Fruit fly (Drosophila melanogaster): Measurements from ENCODE around the gene CG15025.

The CG15025 gene

dm6 chr3R:19460409-19461217 lies 30.3 kb downstream of the CG15025 start, which contains the start of gene Dys (continued):
- TF ChIP-seq CG3281 (GFP tag; optimal IDR thresholded peaks at IDR 0.05): peak; percentile 87
- TF ChIP-seq CG18764 (GFP tag; optimal IDR thresholded peaks at IDR 0.05): peak; percentile 74
- peak; percentile 71 for TF ChIP-seq CG2875 (GFP tag; optimal IDR thresholded peaks at IDR 0.05)
- TF ChIP-seq CG16779 (GFP tag; IDR thresholded peaks at IDR 0.05): peak; percentile 65; the same call in 1 of the 2 replicates
- no peak for TF ChIP-seq CG14965 (GFP tag; optimal IDR thresholded peaks at IDR 0.05; ENCODE audit: borderline replicate concordance)
- TF ChIP-seq phol (tag; optimal IDR thresholded peaks at IDR 0.05): peak; percentile 89
- TF ChIP-seq GATAe (GFP tag; conservative IDR thresholded peaks at IDR 0.05): peak; percentile 73; the same call in 1 of the 2 replicates
- peak; percentile 56 for TF ChIP-seq da (GFP tag; optimal IDR thresholded peaks at IDR 0.05)
- TF ChIP-seq ind (GFP tag; optimal IDR thresholded peaks at IDR 0.05): peak; percentile 90
- TF ChIP-seq Gsc (GFP tag; IDR thresholded peaks at IDR 0.05): no peak
- TF ChIP-seq amos (GFP tag; IDR thresholded peaks at IDR 0.05; ENCODE audit: partially characterized antibody): no peak
- peak; percentile 62 for TF ChIP-seq chn (GFP tag; optimal IDR thresholded peaks at IDR 0.05)
- TF ChIP-seq ac (GFP tag; optimal IDR thresholded peaks at IDR 0.05): no peak
- TF ChIP-seq Dad (GFP tag; optimal IDR thresholded peaks at IDR 0.05): peak; percentile 68
- TF ChIP-seq sna (GFP tag; IDR thresholded peaks at IDR 0.05; ENCODE audit: partially characterized antibody): no peak
- TF ChIP-seq br (optimal IDR thresholded peaks at IDR 0.05): no peak
- TF ChIP-seq CG2129 (GFP tag; IDR thresholded peaks at IDR 0.05; ENCODE audit: partially characterized antibody): no peak
- TF ChIP-seq nerfin-1 (tag; optimal IDR thresholded peaks at IDR 0.05): peak; percentile 86
- TF ChIP-seq Hmx (GFP tag; optimal IDR thresholded peaks at IDR 0.05): peak; percentile 75
- TF ChIP-seq Tbp (GFP tag; optimal IDR thresholded peaks at IDR 0.05): no peak
- no peak for TF ChIP-seq CG14860 (GFP tag; IDR thresholded peaks at IDR 0.05; ENCODE audit: partially characterized antibody)
- TF ChIP-seq peb (GFP tag; IDR thresholded peaks at IDR 0.05): peak; percentile 68; the same call in 1 of the 2 replicates
- TF ChIP-seq Camta (GFP tag; optimal IDR thresholded peaks at IDR 0.05): peak; percentile 82
- TF ChIP-seq CG6765 (GFP tag; optimal IDR thresholded peaks at IDR 0.05): peak; percentile 53
- TF ChIP-seq BtbVII (GFP tag; optimal IDR thresholded peaks at IDR 0.05): peak; percentile 86
- TF ChIP-seq dmrt11E (tag; optimal IDR thresholded peaks at IDR 0.05): peak; percentile 86
- peak; percentile 79 for TF ChIP-seq CG18619 (GFP tag; optimal IDR thresholded peaks at IDR 0.05)
- TF ChIP-seq sens (GFP tag): peak; percentile 98
- TF ChIP-seq exex (tag; optimal IDR thresholded peaks at IDR 0.05): peak; percentile 93
- no peak for TF ChIP-seq CG10431 (GFP tag; optimal IDR thresholded peaks at IDR 0.05)
- TF ChIP-seq sisA (GFP tag; IDR thresholded peaks at IDR 0.05): no peak
- peak; percentile 77 for TF ChIP-seq odd (GFP tag; optimal IDR thresholded peaks at IDR 0.05)
- TF ChIP-seq dimm (GFP tag; IDR thresholded peaks at IDR 0.05): peak; percentile 40; the same call in 1 of the 2 replicates
- TF ChIP-seq gcm2 (GFP tag; optimal IDR thresholded peaks at IDR 0.05): peak; percentile 66
- TF ChIP-seq CG17912 (GFP tag; optimal IDR thresholded peaks at IDR 0.05): no peak
- no peak for TF ChIP-seq cad (GFP tag; optimal IDR thresholded peaks at IDR 0.05)
- peak; percentile 44 for TF ChIP-seq HmgD (GFP tag; optimal IDR thresholded peaks at IDR 0.05)
- TF ChIP-seq ATbp (GFP tag; optimal IDR thresholded peaks at IDR 0.05): peak; percentile 75
- peak; percentile 85 for TF ChIP-seq CG15269 (tag; optimal IDR thresholded peaks at IDR 0.05)
- peak; percentile 76 to 82 for TF ChIP-seq chif (GFP tag; optimal IDR thresholded peaks at IDR 0.05)
- TF ChIP-seq vnd (GFP tag; IDR thresholded peaks at IDR 0.05; ENCODE audit: partially characterized antibody): no peak
- TF ChIP-seq Vsx1 (GFP tag; optimal IDR thresholded peaks at IDR 0.05): peak; percentile 77
- peak; percentile 46 for TF ChIP-seq CG7928 (GFP tag; optimal IDR thresholded peaks at IDR 0.05)
- TF ChIP-seq CG15479 (GFP tag; optimal IDR thresholded peaks at IDR 0.05): no peak
- TF ChIP-seq CG11247 (GFP tag; IDR thresholded peaks at IDR 0.05): no peak
- peak; percentile 84 for TF ChIP-seq CG6813 (GFP tag; optimal IDR thresholded peaks at IDR 0.05)
- TF ChIP-seq CG9797 (GFP tag; optimal IDR thresholded peaks at IDR 0.05): no peak
- TF ChIP-seq mld (GFP tag; IDR thresholded peaks at IDR 0.05; ENCODE audit: partially characterized antibody): no peak
- peak; percentile 33 for TF ChIP-seq CG31388 (GFP tag; optimal IDR thresholded peaks at IDR 0.05)

All from whole organism, embryonic.